Worm (Caenorhabditis elegans) whole organism, L1 larva: ENCODE data around the gene F46E10.18.

Experiments used
- C04F5.9 ChIP-seq: sonication (generic microtip); optimal IDR thresholded peaks from 2 replicates; lab custom pipeline; 2016; ENCODE audit warnings: missing genetic modification characterization, missing compliant biosample characterization
- Y116A8C.19 ChIP-seq: sonication (generic microtip); optimal IDR thresholded peaks from 2 replicates; lab custom pipeline; 2016; ENCODE audit warnings: missing compliant biosample characterization, missing genetic modification characterization, borderline replicate concordance
- aha-1 ChIP-seq: fragments of 150-350 bp; optimal IDR thresholded peaks from 2 replicates; lab custom pipeline; 2014; ENCODE audit warnings: missing biosample characterization, missing genetic modification characterization
- alr-1 ChIP-seq: fragments of 200-800 bp; sonication (Bioruptor generic); optimal IDR thresholded peaks from 2 replicates; lab custom pipeline; 2018; ENCODE audit warnings: borderline replicate concordance, mild to moderate bottlenecking, missing genetic modification characterization, missing compliant biosample characterization
- ama-1 ChIP-seq: fragments of 150-350 bp; optimal IDR thresholded peaks from 2 replicates; lab custom pipeline; 2014
- blmp-1 ChIP-seq: fragments of 150-350 bp; optimal IDR thresholded peaks from 2 replicates; lab custom pipeline; 2014; ENCODE audit warnings: missing biosample characterization, missing genetic modification characterization
- ceh-82 ChIP-seq, 3 experiments: fragments of 150-350 bp in 1 of 3; sonication (generic microtip) in 2 of 3; optimal IDR thresholded peaks; 2 replicates each; lab custom pipeline; 2014 to 2017; ENCODE audit warnings: missing biosample characterization in 3 of 3, missing genetic modification characterization in 3 of 3
- ceh-88 ChIP-seq: fragments of 200-800 bp; sonication (Bioruptor generic); IDR thresholded peaks from 2 replicates; pipeline ENCODE4 v1.3.6; 2022; ENCODE audit warnings: missing genetic modification characterization, missing compliant biosample characterization
- ceh-90 ChIP-seq: sonication (generic microtip); optimal IDR thresholded peaks from 2 replicates; lab custom pipeline; 2016; ENCODE audit warnings: missing genetic modification characterization, missing compliant biosample characterization
- efl-1 ChIP-seq, 4 experiments: fragments of 150-350 bp; optimal IDR thresholded peaks in 3 of 4; peaks in 1 of 4; 1 replicate in 1 of 4; 2 replicates in 3 of 4; lab custom pipeline; 2014; ENCODE audit warnings: missing biosample characterization in 2 of 4, missing genetic modification characterization in 2 of 4, missing genetic modification reagents in 2 of 4
- elt-3 ChIP-seq, 6 experiments: fragments of 150-350 bp in 1 of 6; sonication (generic microtip); optimal IDR thresholded peaks; 2 replicates each; lab custom pipeline; 2017 to 2018; ENCODE audit warnings: missing biosample characterization in 6 of 6, missing genetic modification characterization in 6 of 6, inconsistent platforms in 1 of 6
- fkh-4 ChIP-seq: sonication (generic microtip); optimal IDR thresholded peaks from 2 replicates; lab custom pipeline; 2016; ENCODE audit warnings: missing compliant biosample characterization, missing genetic modification characterization, borderline replicate concordance
- fkh-8 ChIP-seq: sonication (generic microtip); optimal IDR thresholded peaks from 2 replicates; lab custom pipeline; 2016; ENCODE audit warnings: mild to moderate bottlenecking, missing genetic modification characterization, missing compliant biosample characterization
- grh-1 ChIP-seq: fragments of 200-800 bp; sonication (Bioruptor generic); IDR thresholded peaks from 2 replicates; pipeline ENCODE4 v1.3.6; 2022; ENCODE audit warnings: missing genetic modification reagents, missing genetic modification characterization, missing compliant biosample characterization
- hlh-17 ChIP-seq: fragments of 200-800 bp; sonication (Bioruptor generic); optimal IDR thresholded peaks from 2 replicates; lab custom pipeline; 2018; ENCODE audit warnings: missing genetic modification characterization, mild to moderate bottlenecking, missing compliant biosample characterization, moderate library complexity, borderline replicate concordance
- hlh-4 ChIP-seq: sonication (generic microtip); optimal IDR thresholded peaks from 2 replicates; lab custom pipeline; 2016; ENCODE audit warnings: mild to moderate bottlenecking, missing genetic modification characterization, missing compliant biosample characterization
- hpl-2 ChIP-seq: fragments of 150-350 bp; optimal IDR thresholded peaks from 2 replicates; lab custom pipeline; 2014; ENCODE audit warnings: missing biosample characterization, missing genetic modification reagents, missing genetic modification characterization
- irx-1 ChIP-seq: sonication (generic microtip); optimal IDR thresholded peaks from 2 replicates; lab custom pipeline; 2016; ENCODE audit warnings: missing genetic modification characterization, missing compliant biosample characterization
- isw-1 ChIP-seq: fragments of 200-800 bp; sonication (Bioruptor generic); IDR thresholded peaks from 2 replicates; pipeline ENCODE4 v1.3.6; 2022; ENCODE audit warnings: missing genetic modification characterization, missing compliant biosample characterization
- lin-13 ChIP-seq: fragments of 150-350 bp; optimal IDR thresholded peaks from 2 replicates; lab custom pipeline; 2014; ENCODE audit warnings: missing biosample characterization, missing genetic modification reagents, missing genetic modification characterization
- lin-15B ChIP-seq: fragments of 150-350 bp; sonication (generic microtip); optimal IDR thresholded peaks from 3 replicates; lab custom pipeline; 2014; ENCODE audit warnings: missing biosample characterization, missing genetic modification characterization
- lin-39 ChIP-seq: fragments of 150-350 bp; optimal IDR thresholded peaks from 2 replicates; lab custom pipeline; 2014; ENCODE audit warnings: missing biosample characterization, missing genetic modification reagents, missing genetic modification characterization
- lsy-2 ChIP-seq, 2 experiments: fragments of 150-350 bp; optimal IDR thresholded peaks; 2 replicates each; lab custom pipeline; 2014; ENCODE audit warnings: missing biosample characterization in 2 of 2, missing genetic modification characterization in 2 of 2
- mab-9 ChIP-seq: fragments of 200-800 bp; sonication (Bioruptor generic); IDR thresholded peaks from 2 replicates; pipeline ENCODE4 v1.3.6; 2022; ENCODE audit warnings: missing genetic modification reagents, missing genetic modification characterization, missing compliant biosample characterization
- mdl-1 ChIP-seq, 2 experiments: fragments of 150-350 bp; optimal IDR thresholded peaks; 2 replicates each; lab custom pipeline; 2014 to 2017; ENCODE audit warnings: missing biosample characterization in 2 of 2, missing genetic modification characterization in 2 of 2, inconsistent platforms in 1 of 2
- nhr-19 ChIP-seq: fragments of 200-800 bp; sonication (Bioruptor generic); conservative IDR thresholded peaks from 2 replicates; pipeline ENCODE4 v1.3.6; 2022; ENCODE audit warnings: missing genetic modification characterization, missing compliant biosample characterization
- nhr-237 ChIP-seq: fragments of 150-350 bp; optimal IDR thresholded peaks from 2 replicates; lab custom pipeline; 2014; ENCODE audit warnings: missing biosample characterization, missing genetic modification characterization
- nhr-28 ChIP-seq: fragments of 150-350 bp; optimal IDR thresholded peaks from 2 replicates; lab custom pipeline; 2014; ENCODE audit warnings: missing biosample characterization, missing genetic modification characterization
- nhr-71 ChIP-seq: sonication (generic microtip); optimal IDR thresholded peaks from 2 replicates; lab custom pipeline; 2016; ENCODE audit warnings: mild to moderate bottlenecking, missing genetic modification characterization, moderate library complexity, missing compliant biosample characterization
- nhr-77 ChIP-seq: fragments of 150-350 bp; optimal IDR thresholded peaks from 2 replicates; lab custom pipeline; 2014; ENCODE audit warnings: missing biosample characterization, missing genetic modification characterization
- nhr-90 ChIP-seq: sonication (generic microtip); optimal IDR thresholded peaks from 2 replicates; lab custom pipeline; 2016; ENCODE audit warnings: mild to moderate bottlenecking, missing genetic modification characterization, missing compliant biosample characterization; ENCODE audit not compliant: poor library complexity
- pax-3 ChIP-seq: fragments of 200-800 bp; sonication (Bioruptor generic); optimal IDR thresholded peaks from 2 replicates; lab custom pipeline; 2018; ENCODE audit warnings: mild to moderate bottlenecking, missing genetic modification characterization, moderate library complexity, missing compliant biosample characterization
- rnt-1 ChIP-seq: sonication (generic microtip); optimal IDR thresholded peaks from 2 replicates; lab custom pipeline; 2016; ENCODE audit warnings: mild to moderate bottlenecking, missing genetic modification characterization, moderate library complexity, missing compliant biosample characterization
- snu-23 ChIP-seq: sonication (generic microtip); optimal IDR thresholded peaks from 2 replicates; lab custom pipeline; 2016; ENCODE audit warnings: missing genetic modification characterization, missing compliant biosample characterization
- sox-4 ChIP-seq: sonication (generic microtip); optimal IDR thresholded peaks from 2 replicates; lab custom pipeline; 2016; ENCODE audit warnings: missing genetic modification characterization, missing compliant biosample characterization
- swsn-7 ChIP-seq: sonication (generic microtip); optimal IDR thresholded peaks from 2 replicates; lab custom pipeline; 2016; ENCODE audit warnings: missing genetic modification characterization, missing compliant biosample characterization
- tbx-2 ChIP-seq: sonication (generic microtip); optimal IDR thresholded peaks from 2 replicates; lab custom pipeline; 2016; ENCODE audit warnings: missing genetic modification characterization, missing compliant biosample characterization
- tlp-1 ChIP-seq: fragments of 150-350 bp; optimal IDR thresholded peaks from 2 replicates; lab custom pipeline; 2014; ENCODE audit warnings: missing biosample characterization, missing genetic modification characterization
- unc-130 ChIP-seq: fragments of 150-350 bp; optimal IDR thresholded peaks from 2 replicates; lab custom pipeline; 2017; ENCODE audit warnings: missing biosample characterization, missing genetic modification characterization, inconsistent platforms
- unc-62 ChIP-seq: fragments of 150-350 bp; optimal IDR thresholded peaks from 2 replicates; lab custom pipeline; 2014; ENCODE audit warnings: missing biosample characterization, missing genetic modification reagents, missing genetic modification characterization
- unc-86 ChIP-seq: sonication (generic microtip); optimal IDR thresholded peaks from 2 replicates; lab custom pipeline; 2016; ENCODE audit warnings: missing genetic modification characterization, missing compliant biosample characterization
- unc-98 ChIP-seq: fragments of 200-800 bp; sonication (Bioruptor generic); IDR thresholded peaks from 2 replicates; pipeline ENCODE4 v1.3.6; 2022; ENCODE audit warnings: missing genetic modification characterization, missing compliant biosample characterization
- xbp-1 ChIP-seq: sonication (generic microtip); optimal IDR thresholded peaks from 2 replicates; lab custom pipeline; 2016; ENCODE audit warnings: missing genetic modification characterization, missing compliant biosample characterization
- zag-1 ChIP-seq: fragments of 150-350 bp; optimal IDR thresholded peaks from 2 replicates; lab custom pipeline; 2014; ENCODE audit warnings: missing biosample characterization, missing genetic modification characterization
- ztf-4 ChIP-seq: fragments of 150-350 bp; optimal IDR thresholded peaks from 2 replicates; lab custom pipeline; 2014; ENCODE audit warnings: missing biosample characterization, missing genetic modification characterization

The F46E10.18 gene

DNA sequence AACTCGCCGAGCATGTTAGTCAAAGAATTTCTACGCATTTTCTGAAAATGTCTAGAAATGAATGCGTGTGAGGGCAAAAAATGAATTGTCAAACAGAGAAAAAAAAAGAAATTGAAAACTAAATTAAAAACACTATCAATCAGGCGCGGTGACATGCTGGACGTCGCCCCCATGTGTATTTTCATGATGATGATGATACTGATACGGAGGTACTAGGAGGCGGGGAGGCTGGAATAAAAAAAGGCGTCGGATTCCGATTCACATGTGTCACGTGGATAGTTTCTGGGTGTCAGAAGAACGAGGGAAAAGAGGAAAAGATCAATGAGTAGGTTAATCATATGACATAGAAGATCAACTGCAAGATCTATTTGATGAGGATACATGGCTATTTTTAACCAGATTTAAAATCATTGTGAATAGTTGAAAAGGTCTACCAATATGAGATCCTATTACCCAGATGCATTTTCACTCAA, 15.5 kb upstream of the F46E10.18 start, which contains the start of gene W01A11.7 (continued):
- TF ChIP-seq nhr-19 (GFP tag; lab: Robert Waterston, UW) (peak; percentile 69), nhr-77 (tag; lab: Kevin White, UChicago) (no peak), swsn-7 (tag; lab: Kevin White, UChicago) (no peak), pax-3 (tag; lab: Kevin White, UChicago) (no peak), efl-1 (optimal IDR thresholded peaks at IDR 0.05; lab: Kevin White, UChicago) (peak in 1 of 2 experiments; percentile 9), efl-1 (GFP tag; optimal IDR thresholded peaks at IDR 0.05 in 1 of 2; lab: Kevin White, UChicago) (peak in 1 of 2 experiments; percentile 92), grh-1 (GFP tag; lab: Robert Waterston, UW) (peak; percentile 64), ama-1 (no peak), lin-15B (no peak), mdl-1 (tag; optimal IDR thresholded peaks at IDR 0.05; lab: Kevin White, UChicago) (peak in 1 of 2 experiments; percentile 83), elt-3 (tag; optimal IDR thresholded peaks at IDR 0.05; lab: Kevin White, UChicago) (peak in 4 of 6 experiments; percentile 74 to 91 (median 82)), hlh-17 (GFP tag; lab: Kevin White, UChicago) (no peak), xbp-1 (tag; lab: Kevin White, UChicago) (no peak), irx-1 (tag; lab: Kevin White, UChicago) (no peak), ceh-88 (GFP tag; lab: Robert Waterston, UW) (no peak), isw-1 (GFP tag; lab: Robert Waterston, UW) (no peak), ztf-4 (tag; lab: Kevin White, UChicago) (no peak), nhr-28 (no peak), unc-86 (no peak), mab-9 (GFP tag; lab: Robert Waterston, UW) (no peak), lin-39 (no peak), ceh-90 (tag; lab: Kevin White, UChicago) (no peak), Y116A8C.19 (tag; lab: Kevin White, UChicago) (no peak), rnt-1 (tag; lab: Kevin White, UChicago) (no peak), sox-4 (tag; lab: Kevin White, UChicago) (no peak), fkh-8 (tag; lab: Kevin White, UChicago) (no peak), unc-130 (tag; lab: Kevin White, UChicago) (no peak), nhr-71 (tag; lab: Kevin White, UChicago) (peak; percentile 90), lin-13 (GFP tag; lab: Kevin White, UChicago) (peak; percentile 37), tbx-2 (tag; lab: Kevin White, UChicago) (peak; percentile 72), hlh-4 (tag; lab: Kevin White, UChicago) (no peak), ceh-82 (tag; optimal IDR thresholded peaks at IDR 0.05; lab: Kevin White, UChicago) (peak in 1 of 3 experiments; percentile 10), C04F5.9 (tag; lab: Kevin White, UChicago) (no peak), unc-98 (GFP tag; lab: Robert Waterston, UW) (no peak), zag-1 (tag; lab: Kevin White, UChicago) (no peak), aha-1 (tag; lab: Kevin White, UChicago) (no peak), tlp-1 (tag; lab: Kevin White, UChicago) (no peak), alr-1 (tag; lab: Kevin White, UChicago) (no peak), nhr-237 (tag; lab: Kevin White, UChicago) (no peak), snu-23 (GFP tag; lab: Kevin White, UChicago) (peak; percentile 84)

DNA sequence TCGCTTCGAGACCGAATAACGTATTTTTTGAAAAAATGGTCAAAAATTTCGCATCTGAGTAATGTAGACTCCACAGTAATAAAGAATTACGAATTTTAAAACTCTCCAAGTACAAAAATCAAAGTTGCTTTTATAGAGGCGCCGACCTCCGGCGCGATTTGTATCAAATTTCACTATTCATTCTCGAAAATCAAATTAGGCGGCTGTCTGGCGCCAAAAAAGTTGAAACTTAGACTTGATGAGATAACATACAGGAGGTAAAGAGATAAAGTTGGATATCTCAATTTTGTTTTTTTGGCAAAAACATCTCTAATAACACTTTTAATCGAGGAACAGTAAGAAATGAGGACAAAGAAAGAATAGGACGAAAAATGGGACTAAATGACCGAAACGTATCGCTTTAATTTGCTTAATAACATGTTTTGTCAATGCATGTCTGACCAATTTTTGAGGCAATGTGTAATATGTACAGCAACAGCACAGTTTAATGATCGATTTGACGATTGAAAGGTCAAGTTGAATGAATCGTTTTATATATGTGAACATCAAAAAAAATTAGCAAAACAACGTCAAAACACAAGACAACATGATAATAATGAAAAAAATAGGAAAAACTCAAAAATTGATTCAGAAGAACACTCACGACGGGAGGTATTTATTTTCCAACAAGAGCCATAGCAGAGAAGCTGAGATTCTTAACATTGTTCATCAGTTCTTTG, 14.4 kb upstream of the F46E10.18 start:
- TF ChIP-seq nhr-90 (tag; lab: Kevin White, UChicago) (no peak), lsy-2 (tag; optimal IDR thresholded peaks at IDR 0.05; lab: Kevin White, UChicago) (no peak), elt-3 (tag; optimal IDR thresholded peaks at IDR 0.05; lab: Kevin White, UChicago) (peak in 1 of 6 experiments; percentile 51), lin-13 (GFP tag; lab: Kevin White, UChicago) (no peak), zag-1 (tag; lab: Kevin White, UChicago) (no peak), unc-62 (GFP tag; lab: Kevin White, UChicago) (no peak), ceh-88 (GFP tag; lab: Robert Waterston, UW) (no peak), fkh-4 (no peak), blmp-1 (peak; percentile 95), hpl-2 (GFP tag; lab: Kevin White, UChicago) (no peak)
